Fruit fly (Drosophila melanogaster) whole organism, embryonic: Measurements from ENCODE around the gene CG5639.

Experiments
- Ada2b ChIP-seq: fragments of 200-800 bp; sonication (Bioruptor generic); IDR thresholded peaks from 2 replicates; pipeline ENCODE4 v1.3.6; 2022; ENCODE audit warnings: missing biosample characterization, missing genetic modification characterization
- Blimp-1 ChIP-seq: fragments of 200-800 bp; sonication (Bioruptor generic); optimal IDR thresholded peaks from 3 replicates; lab custom pipeline; 2018; ENCODE audit warnings: missing biosample characterization, missing genetic modification characterization, mild to moderate bottlenecking, moderate library complexity, missing genetic modification reagents
- CG14860 ChIP-seq: fragments of 200-800 bp; sonication (Bioruptor generic); IDR thresholded peaks from 3 replicates; pipeline ENCODE4 v1.3.6; 2022; ENCODE audit warnings: missing biosample characterization, missing genetic modification characterization; ENCODE audit not compliant: partially characterized antibody
- CG17802 ChIP-seq: fragments of 200-800 bp; sonication (Bioruptor generic); optimal IDR thresholded peaks from 2 replicates; lab custom pipeline; 2018; ENCODE audit warnings: missing biosample characterization, mild to moderate bottlenecking, missing genetic modification characterization, moderate library complexity
- CG17829 ChIP-seq: fragments of 200-800 bp; optimal IDR thresholded peaks from 2 replicates; lab custom pipeline; 2019; ENCODE audit warnings: missing biosample characterization, mild to moderate bottlenecking, missing genetic modification characterization, moderate library complexity
- CG1832 ChIP-seq: fragments of 200-800 bp; sonication (Bioruptor generic); optimal IDR thresholded peaks from 2 replicates; lab custom pipeline; 2017; ENCODE audit warnings: missing biosample characterization, mild to moderate bottlenecking, missing genetic modification characterization, inconsistent platforms
- CG18599 ChIP-seq: fragments of 200-800 bp; sonication (Bioruptor generic); optimal IDR thresholded peaks from 3 replicates; lab custom pipeline; 2017; ENCODE audit warnings: missing biosample characterization, missing genetic modification characterization, mild to moderate bottlenecking, moderate library complexity, missing genetic modification reagents
- CG2202 ChIP-seq: fragments of 200-800 bp; sonication (Bioruptor generic); optimal IDR thresholded peaks from 2 replicates; lab custom pipeline; 2018; ENCODE audit warnings: missing biosample characterization, mild to moderate bottlenecking, missing genetic modification characterization
- CG2875 ChIP-seq: fragments of 200-800 bp; sonication (Bioruptor generic); optimal IDR thresholded peaks from 2 replicates; lab custom pipeline; 2017; ENCODE audit warnings: missing biosample characterization, mild to moderate bottlenecking, missing genetic modification characterization, missing genetic modification reagents
- CG31388 ChIP-seq: fragments of 200-800 bp; sonication (Bioruptor generic); optimal IDR thresholded peaks from 2 replicates; lab custom pipeline; 2016; ENCODE audit warnings: missing biosample characterization, missing genetic modification characterization
- CG34376 ChIP-seq: fragments of 200-800 bp; sonication (Bioruptor generic); optimal IDR thresholded peaks from 2 replicates; lab custom pipeline; 2018; ENCODE audit warnings: missing biosample characterization, mild to moderate bottlenecking, missing genetic modification characterization
- CG3847 ChIP-seq: fragments of 200-800 bp; sonication (Bioruptor generic); IDR thresholded peaks from 2 replicates; pipeline ENCODE4 v1.3.6; 2022; ENCODE audit warnings: missing biosample characterization, missing genetic modification characterization
- CG4360 ChIP-seq: fragments of 200-800 bp; sonication (Bioruptor generic); IDR thresholded peaks from 2 replicates; pipeline ENCODE4 v1.3.6; 2022; ENCODE audit warnings: missing biosample characterization, missing genetic modification characterization
- CG43689 ChIP-seq: fragments of 200-800 bp; sonication (Bioruptor generic); IDR thresholded peaks from 2 replicates; pipeline ENCODE4 v1.3.6; 2022; ENCODE audit warnings: missing biosample characterization, missing genetic modification characterization
- CG6689 ChIP-seq: fragments of 200-800 bp; sonication (Bioruptor generic); IDR thresholded peaks from 2 replicates; pipeline ENCODE4 v1.3.6; 2022; ENCODE audit warnings: missing biosample characterization, missing genetic modification characterization
- CG7271 ChIP-seq: fragments of 200-800 bp; sonication (Bioruptor generic); optimal IDR thresholded peaks from 2 replicates; lab custom pipeline; 2018; ENCODE audit warnings: missing biosample characterization, mild to moderate bottlenecking, missing genetic modification characterization, moderate library complexity
- CG7745 ChIP-seq: fragments of 200-800 bp; sonication (Bioruptor generic); optimal IDR thresholded peaks from 2 replicates; lab custom pipeline; 2018; ENCODE audit warnings: missing biosample characterization, mild to moderate bottlenecking, missing genetic modification characterization, moderate library complexity
- CG7839 ChIP-seq: fragments of 200-800 bp; sonication (Bioruptor generic); optimal IDR thresholded peaks from 3 replicates; lab custom pipeline; 2018; ENCODE audit warnings: missing biosample characterization, mild to moderate bottlenecking, missing genetic modification characterization, moderate library complexity
- CG7963 ChIP-seq: fragments of 200-800 bp; sonication (Bioruptor generic); IDR thresholded peaks from 3 replicates; pipeline ENCODE4 v1.3.6; 2022; ENCODE audit warnings: missing biosample characterization, missing genetic modification characterization; ENCODE audit not compliant: partially characterized antibody
- CG7987 ChIP-seq: fragments of 200-800 bp; sonication (Bioruptor generic); optimal IDR thresholded peaks from 2 replicates; lab custom pipeline; 2018; ENCODE audit warnings: missing biosample characterization, mild to moderate bottlenecking, missing genetic modification characterization, moderate library complexity
- CG8388 ChIP-seq: fragments of 200-800 bp; sonication (Bioruptor generic); optimal IDR thresholded peaks from 2 replicates; lab custom pipeline; 2019; ENCODE audit warnings: missing biosample characterization, mild to moderate bottlenecking, missing genetic modification characterization, moderate library complexity
- Dek ChIP-seq: fragments of 200-800 bp; sonication (Bioruptor generic); optimal IDR thresholded peaks from 3 replicates; lab custom pipeline; 2019; ENCODE audit warnings: missing biosample characterization, mild to moderate bottlenecking, missing genetic modification characterization, moderate library complexity
- Dfd ChIP-seq, 2 experiments: fragments of >200 bp; optimal IDR thresholded peaks; 2 replicates each; lab custom pipeline; 2017; ENCODE audit warnings: missing biosample characterization in 2 of 2, missing genetic modification characterization in 2 of 2
- Dp ChIP-seq: fragments of 200-800 bp; sonication (Bioruptor generic); optimal IDR thresholded peaks from 2 replicates; lab custom pipeline; 2018; ENCODE audit warnings: missing biosample characterization, mild to moderate bottlenecking, missing genetic modification characterization, moderate library complexity
- ERR ChIP-seq: fragments of 200-800 bp; sonication (Bioruptor generic); optimal IDR thresholded peaks from 2 replicates; lab custom pipeline; 2016; ENCODE audit warnings: missing biosample characterization, missing genetic modification characterization
- Fer3 ChIP-seq: fragments of 200-800 bp; sonication (Bioruptor generic); optimal IDR thresholded peaks from 2 replicates; lab custom pipeline; 2018; ENCODE audit warnings: missing biosample characterization, mild to moderate bottlenecking, missing genetic modification characterization, moderate library complexity
- HLH4C ChIP-seq: fragments of 200-800 bp; sonication (Bioruptor generic); IDR thresholded peaks from 3 replicates; pipeline ENCODE4 v1.3.6; 2022; ENCODE audit warnings: missing biosample characterization, missing genetic modification characterization; ENCODE audit not compliant: partially characterized antibody
- Hand ChIP-seq: fragments of 200-800 bp; sonication (Bioruptor generic); optimal IDR thresholded peaks from 2 replicates; lab custom pipeline; 2017; ENCODE audit warnings: mild to moderate bottlenecking, missing biosample characterization, missing genetic modification reagents, missing genetic modification characterization
- Jarid2 ChIP-seq: fragments of 200-800 bp; sonication (Bioruptor generic); optimal IDR thresholded peaks from 3 replicates; lab custom pipeline; 2017; ENCODE audit warnings: mild to moderate bottlenecking, missing biosample characterization, missing genetic modification reagents, missing genetic modification characterization
- Lpt ChIP-seq: fragments of >200 bp; optimal IDR thresholded peaks from 2 replicates; lab custom pipeline; 2018; ENCODE audit warnings: missing biosample characterization, missing genetic modification characterization
- MESR4 ChIP-seq: fragments of 200-800 bp; sonication (Bioruptor generic); optimal IDR thresholded peaks from 2 replicates; lab custom pipeline; 2018; ENCODE audit warnings: missing biosample characterization, mild to moderate bottlenecking, missing genetic modification characterization, moderate library complexity
- NC2β ChIP-seq: fragments of 200-800 bp; sonication (Bioruptor generic); optimal IDR thresholded peaks from 2 replicates; lab custom pipeline; 2016; ENCODE audit warnings: missing biosample characterization, missing genetic modification characterization
- Neu2 ChIP-seq: fragments of 200-800 bp; sonication (Bioruptor generic); optimal IDR thresholded peaks from 3 replicates; lab custom pipeline; 2016; ENCODE audit warnings: missing biosample characterization, missing genetic modification characterization, borderline replicate concordance
- Ptx1 ChIP-seq: fragments of 200-800 bp; sonication (Bioruptor generic); IDR thresholded peaks from 2 replicates; pipeline ENCODE4 v1.3.6; 2022; ENCODE audit warnings: missing biosample characterization, missing genetic modification characterization
- Side ChIP-seq: fragments of 200-800 bp; sonication (Bioruptor generic); optimal IDR thresholded peaks from 2 replicates; lab custom pipeline; 2016; ENCODE audit warnings: missing biosample characterization, missing genetic modification characterization
- Usf ChIP-seq: fragments of 200-800 bp; sonication (Bioruptor generic); optimal IDR thresholded peaks from 2 replicates; lab custom pipeline; 2017; ENCODE audit warnings: missing genotype, missing biosample characterization, missing genetic modification characterization
- al ChIP-seq: fragments of 200-800 bp; sonication (Bioruptor generic); IDR thresholded peaks from 2 replicates; pipeline ENCODE4 v1.3.6; 2022; ENCODE audit warnings: missing biosample characterization, missing genetic modification characterization
- ara ChIP-seq: fragments of 200-800 bp; sonication (Bioruptor generic); IDR thresholded peaks from 2 replicates; pipeline ENCODE4 v1.3.6; 2022; ENCODE audit warnings: missing biosample characterization, missing genetic modification characterization
- bab2 ChIP-seq: fragments of 200-800 bp; sonication (Bioruptor generic); optimal IDR thresholded peaks from 2 replicates; lab custom pipeline; 2016; ENCODE audit warnings: missing biosample characterization, missing genetic modification characterization
- bcd ChIP-seq: fragments of 200-800 bp; sonication (Bioruptor generic); optimal IDR thresholded peaks from 2 replicates; lab custom pipeline; 2017; ENCODE audit warnings: missing biosample characterization, mild to moderate bottlenecking, missing genetic modification characterization
- btn ChIP-seq: fragments of 200-800 bp; sonication (Bioruptor generic); optimal IDR thresholded peaks from 2 replicates; lab custom pipeline; 2016; ENCODE audit warnings: missing biosample characterization, missing genetic modification characterization
- fd102C ChIP-seq: fragments of 200-800 bp; sonication (Bioruptor generic); optimal IDR thresholded peaks from 2 replicates; lab custom pipeline; 2018; ENCODE audit warnings: missing biosample characterization, mild to moderate bottlenecking, missing genetic modification characterization, moderate library complexity
- kah ChIP-seq: fragments of 200-800 bp; sonication (Bioruptor generic); optimal IDR thresholded peaks from 2 replicates; lab custom pipeline; 2018; ENCODE audit warnings: missing biosample characterization, mild to moderate bottlenecking, missing genetic modification characterization
- lola ChIP-seq, 3 experiments: fragments of >200 bp in 2 of 3; fragments of 200-800 bp in 1 of 3; sonication (Bioruptor generic) in 1 of 3; optimal IDR thresholded peaks; 2 replicates each; lab custom pipeline; 2017 to 2019; ENCODE audit warnings: missing biosample characterization in 3 of 3, missing genetic modification characterization in 3 of 3, mild to moderate bottlenecking in 1 of 3, moderate library complexity in 1 of 3
- nom ChIP-seq: fragments of 200-800 bp; sonication (Bioruptor generic); optimal IDR thresholded peaks from 2 replicates; lab custom pipeline; 2017; ENCODE audit warnings: missing biosample characterization, missing genetic modification characterization, mild to moderate bottlenecking, moderate library complexity, missing genetic modification reagents
- pita ChIP-seq: fragments of 200-800 bp; sonication (Bioruptor generic); optimal IDR thresholded peaks from 2 replicates; lab custom pipeline; 2017; ENCODE audit warnings: missing biosample characterization, mild to moderate bottlenecking, missing genetic modification characterization
- unpg ChIP-seq: fragments of 200-800 bp; sonication (Bioruptor generic); optimal IDR thresholded peaks from 3 replicates; lab custom pipeline; 2018; ENCODE audit warnings: missing biosample characterization, mild to moderate bottlenecking, missing genetic modification characterization, moderate library complexity

The CG5639 gene

dm6 chr3R:27607218-27607929, 11.4 kb upstream of the CG5639 start, which contains the start of the genes dsd and Tusp (continued):
- TF ChIP-seq CG2202 (tag; lab: Kevin White, UChicago) (no peak), CG17802 (peak; percentile 58), CG34376 (GFP tag; lab: Kevin White, UChicago) (no peak), lola (GFP tag; optimal IDR thresholded peaks at IDR 0.05; lab: Kevin White, UChicago) (peak in 1 of 3 experiments; percentile 63), pita (GFP tag; lab: Kevin White, UChicago) (no peak), nom (peak; percentile 4), CG7987 (GFP tag; lab: Kevin White, UChicago) (peak; percentile 73), CG43689 (GFP tag; lab: Robert Waterston, UW) (peak; percentile 9; the same call in 1 of the 2 replicates), fd102C (GFP tag; lab: Kevin White, UChicago) (no peak), CG31388 (GFP tag; lab: Kevin White, UChicago) (peak; percentile 39), CG4360 (GFP tag; lab: Robert Waterston, UW) (0 out of 2 replicates have a peak, but pooled peaks have one; percentile 45), Hand (GFP tag; lab: Kevin White, UChicago) (peak; percentile 18), ara (GFP tag; lab: Robert Waterston, UW) (peak; percentile 52; the same call in 1 of the 2 replicates), ERR (peak; percentile 65), CG14860 (GFP tag; lab: Robert Waterston, UW) (peak; percentile 55; the same call in 1 of the 3 replicates), bab2 (peak; percentile 69), NC2β (GFP tag; lab: Kevin White, UChicago) (peak; percentile 42), Neu2 (GFP tag; lab: Kevin White, UChicago) (no peak), Dfd (GFP tag; optimal IDR thresholded peaks at IDR 0.05; lab: Kevin White, UChicago) (no peak), Lpt (GFP tag; lab: Kevin White, UChicago) (no peak), CG6689 (GFP tag; lab: Robert Waterston, UW) (peak; percentile 67), kah (GFP tag; lab: Kevin White, UChicago) (peak; percentile 45), CG7271 (tag; lab: Kevin White, UChicago) (no peak), MESR4 (GFP tag; lab: Kevin White, UChicago) (peak; percentile 82), Fer3 (tag; lab: Kevin White, UChicago) (peak; percentile 56), CG7745 (tag; lab: Kevin White, UChicago) (no peak), Ada2b (GFP tag; lab: Robert Waterston, UW) (peak; percentile 48; the same call in 1 of the 2 replicates), Usf (GFP tag; lab: Kevin White, UChicago) (peak; percentile 50), CG17829 (tag; lab: Kevin White, UChicago) (peak; percentile 75), Side (GFP tag; lab: Kevin White, UChicago) (peak; percentile 33), HLH4C (peak; percentile 57; the same call in 2 of the 3 replicates), CG3847 (peak; percentile 89), bcd (GFP tag; lab: Kevin White, UChicago) (peak; percentile 65), CG18599 (GFP tag; lab: Kevin White, UChicago) (peak; percentile 79), CG1832 (GFP tag; lab: Kevin White, UChicago) (no peak), Blimp-1 (GFP tag; lab: Kevin White, UChicago) (peak; percentile 61), CG8388 (GFP tag; lab: Kevin White, UChicago) (peak; percentile 32), Jarid2 (GFP tag; lab: Kevin White, UChicago) (peak; percentile 34), btn (GFP tag; lab: Kevin White, UChicago) (peak; percentile 26), unpg (GFP tag; lab: Kevin White, UChicago) (peak; percentile 58), al (GFP tag; lab: Robert Waterston, UW) (peak; percentile 69), Ptx1 (GFP tag; lab: Robert Waterston, UW) (peak; percentile 84), Dp (peak; percentile 25), CG7839 (tag; lab: Kevin White, UChicago) (peak; percentile 76), CG7963 (0 out of 3 replicates have a peak, but pooled peaks have one; percentile 38), CG2875 (GFP tag; lab: Kevin White, UChicago) (peak; percentile 26), Dek (tag; lab: Kevin White, UChicago) (peak; percentile 69)
